Worm (Caenorhabditis elegans) whole organism, mixed stage, embryonic: ENCODE measurements around the gene slc-9B.2.

Experiments used
- M03D4.4 ChIP-seq: sonication (generic microtip); optimal IDR thresholded peaks from 2 replicates; lab custom pipeline; 2017; ENCODE audit warnings: mild to moderate bottlenecking, missing genetic modification characterization, missing compliant biosample characterization
- bed-3 ChIP-seq: fragments of 200-800 bp; sonication (Bioruptor generic); optimal IDR thresholded peaks from 3 replicates; lab custom pipeline; 2018; ENCODE audit warnings: mild to moderate bottlenecking, missing genetic modification characterization, moderate library complexity, missing compliant biosample characterization
- blmp-1 ChIP-seq: fragments of 150-350 bp; optimal IDR thresholded peaks from 2 replicates; lab custom pipeline; 2014; ENCODE audit warnings: missing biosample characterization, missing genetic modification characterization
- ceh-39 ChIP-seq: fragments of 150-350 bp; optimal IDR thresholded peaks from 2 replicates; lab custom pipeline; 2014; ENCODE audit warnings: missing biosample characterization, missing genetic modification characterization
- ceh-43 ChIP-seq: fragments of 200-800 bp; sonication (Bioruptor generic); optimal IDR thresholded peaks from 2 replicates; lab custom pipeline; 2018; ENCODE audit warnings: mild to moderate bottlenecking, missing genetic modification characterization, moderate library complexity, missing compliant biosample characterization
- ces-1 ChIP-seq: fragments of 150-350 bp; optimal IDR thresholded peaks from 2 replicates; lab custom pipeline; 2014; ENCODE audit warnings: missing biosample characterization, missing genetic modification reagents, missing genetic modification characterization
- cnd-1 ChIP-seq: fragments of 200-800 bp; sonication (Bioruptor generic); optimal IDR thresholded peaks from 2 replicates; lab custom pipeline; 2018; ENCODE audit warnings: mild to moderate bottlenecking, missing genetic modification characterization, missing compliant biosample characterization
- drap-1 ChIP-seq: fragments of 200-800 bp; sonication (Bioruptor generic); optimal IDR thresholded peaks from 3 replicates; lab custom pipeline; 2018; ENCODE audit warnings: mild to moderate bottlenecking, missing genetic modification characterization, missing compliant biosample characterization
- elt-1 ChIP-seq: sonication (generic microtip); optimal IDR thresholded peaks from 2 replicates; lab custom pipeline; 2017; ENCODE audit warnings: missing genetic modification characterization, mild to moderate bottlenecking, missing compliant biosample characterization, antibody characterized with exemption, moderate library complexity, borderline replicate concordance; ENCODE audit not compliant: insufficient read depth
- elt-3 ChIP-seq: fragments of 150-350 bp; optimal IDR thresholded peaks from 2 replicates; lab custom pipeline; 2014; ENCODE audit warnings: missing biosample characterization, missing genetic modification characterization
- flh-1 ChIP-seq: fragments of 200-800 bp; sonication (Bioruptor generic); optimal IDR thresholded peaks from 2 replicates; lab custom pipeline; 2018; ENCODE audit warnings: mild to moderate bottlenecking, missing genetic modification characterization, moderate library complexity, missing compliant biosample characterization
- ham-2 ChIP-seq: fragments of 200-800 bp; sonication (Bioruptor generic); optimal IDR thresholded peaks from 2 replicates; lab custom pipeline; 2018; ENCODE audit warnings: mild to moderate bottlenecking, missing genetic modification characterization, missing compliant biosample characterization
- hlh-1 ChIP-seq: fragments of 150-350 bp; optimal IDR thresholded peaks from 2 replicates; lab custom pipeline; 2014; ENCODE audit warnings: missing biosample characterization, missing genetic modification reagents, missing genetic modification characterization
- lin-13 ChIP-seq: fragments of 150-350 bp; optimal IDR thresholded peaks from 2 replicates; lab custom pipeline; 2014; ENCODE audit warnings: missing biosample characterization, missing genetic modification characterization
- lin-32 ChIP-seq: fragments of 200-800 bp; sonication (Bioruptor generic); optimal IDR thresholded peaks from 2 replicates; lab custom pipeline; 2018; ENCODE audit warnings: mild to moderate bottlenecking, missing genetic modification characterization, missing compliant biosample characterization
- lsy-2 ChIP-seq: fragments of 150-350 bp; optimal IDR thresholded peaks from 2 replicates; lab custom pipeline; 2014; ENCODE audit warnings: missing biosample characterization, missing genetic modification characterization
- mab-5 ChIP-seq: fragments of 150-350 bp; optimal IDR thresholded peaks from 2 replicates; lab custom pipeline; 2014; ENCODE audit warnings: missing biosample characterization, missing genetic modification characterization
- mls-2 ChIP-seq: sonication (generic microtip); optimal IDR thresholded peaks from 2 replicates; lab custom pipeline; 2016; ENCODE audit warnings: mild to moderate bottlenecking, missing genetic modification characterization, moderate library complexity, missing compliant biosample characterization
- nhr-12 ChIP-seq: fragments of 150-350 bp; optimal IDR thresholded peaks from 2 replicates; lab custom pipeline; 2014; ENCODE audit warnings: missing biosample characterization, missing genetic modification characterization
- nhr-2 ChIP-seq: fragments of 150-350 bp; optimal IDR thresholded peaks from 2 replicates; lab custom pipeline; 2014; ENCODE audit warnings: missing biosample characterization, missing genetic modification characterization
- nhr-237 ChIP-seq: fragments of 150-350 bp; optimal IDR thresholded peaks from 2 replicates; lab custom pipeline; 2014; ENCODE audit warnings: missing biosample characterization, missing genetic modification characterization
- nhr-28 ChIP-seq: fragments of 150-350 bp; optimal IDR thresholded peaks from 2 replicates; lab custom pipeline; 2014; ENCODE audit warnings: missing biosample characterization, missing genetic modification characterization
- nhr-76 ChIP-seq: sonication (generic microtip); optimal IDR thresholded peaks from 2 replicates; lab custom pipeline; 2017; ENCODE audit warnings: missing biosample characterization, missing genetic modification characterization
- pha-4 ChIP-seq: fragments of 150-350 bp; optimal IDR thresholded peaks from 2 replicates; lab custom pipeline; 2018; ENCODE audit warnings: missing biosample characterization, missing genetic modification reagents, missing genetic modification characterization
- sem-2 ChIP-seq: fragments of 200-800 bp; sonication (Bioruptor generic); optimal IDR thresholded peaks from 2 replicates; lab custom pipeline; 2018; ENCODE audit warnings: mild to moderate bottlenecking, missing genetic modification characterization, missing compliant biosample characterization
- snpc-4 ChIP-seq: fragments of 150-350 bp; optimal IDR thresholded peaks from 2 replicates; lab custom pipeline; 2014; ENCODE audit warnings: missing biosample characterization, missing genetic modification characterization
- sptf-1 ChIP-seq: sonication (generic microtip); optimal IDR thresholded peaks from 2 replicates; lab custom pipeline; 2017; ENCODE audit warnings: mild to moderate bottlenecking, missing genetic modification characterization, moderate library complexity, missing compliant biosample characterization
- tbx-8 ChIP-seq: fragments of 200-800 bp; sonication (Bioruptor generic); optimal IDR thresholded peaks from 2 replicates; lab custom pipeline; 2018; ENCODE audit warnings: mild to moderate bottlenecking, missing genetic modification characterization, moderate library complexity, missing compliant biosample characterization
- unc-120 ChIP-seq: sonication (generic microtip); optimal IDR thresholded peaks from 2 replicates; lab custom pipeline; 2017; ENCODE audit warnings: missing genetic modification characterization, missing compliant biosample characterization; ENCODE audit not compliant: poor library complexity, severe bottlenecking
- unc-39 ChIP-seq: fragments of 150-350 bp; optimal IDR thresholded peaks from 2 replicates; lab custom pipeline; 2014; ENCODE audit warnings: missing biosample characterization, missing genetic modification characterization
- unc-62 ChIP-seq: fragments of 150-350 bp; optimal IDR thresholded peaks from 2 replicates; lab custom pipeline; 2014; ENCODE audit warnings: missing biosample characterization, missing genetic modification reagents, missing genetic modification characterization
- zip-8 ChIP-seq: fragments of 150-350 bp; optimal IDR thresholded peaks from 2 replicates; lab custom pipeline; 2014; ENCODE audit warnings: missing biosample characterization, missing genetic modification characterization
- ztf-11 ChIP-seq: fragments of 150-350 bp; optimal IDR thresholded peaks from 2 replicates; lab custom pipeline; 2014; ENCODE audit warnings: missing biosample characterization, missing genetic modification characterization

Gene slc-9B.2

ce11 chrV:16315004-16315403 is 23.8 kb upstream of the slc-9B.2 start, which contains the start of gene str-214:
TSS of gene str-214 (plus strand) at chrV:16315304.
- TF ChIP-seq cnd-1 (tag; lab: Kevin White, UChicago): no peak
- TF ChIP-seq M03D4.4 (tag; lab: Kevin White, UChicago): no peak
- TF ChIP-seq lin-13 (tag; lab: Kevin White, UChicago): no peak
- TF ChIP-seq snpc-4 (tag; lab: Kevin White, UChicago): no peak
- TF ChIP-seq hlh-1 (tag; lab: Kevin White, UChicago): no peak
- no peak for TF ChIP-seq ceh-39
- no peak for TF ChIP-seq elt-1
- TF ChIP-seq flh-1 (GFP tag; lab: Kevin White, UChicago): no peak
- TF ChIP-seq blmp-1 (tag; lab: Kevin White, UChicago): no peak
- no peak for TF ChIP-seq tbx-8 (GFP tag; lab: Kevin White, UChicago)
- TF ChIP-seq ztf-11 (tag; lab: Kevin White, UChicago): no peak
- no peak for TF ChIP-seq unc-62

- TF ChIP-seq M03D4.4 (tag; lab: Kevin White, UChicago) (no peak), lsy-2 (tag; lab: Kevin White, UChicago) (no peak), elt-3 (tag; lab: Kevin White, UChicago) (no peak), nhr-76 (tag; lab: Kevin White, UChicago) (no peak), ces-1 (GFP tag; lab: Kevin White, UChicago) (no peak)
Observed at ce11 chrV:16317244-16317643, 21.6 kb upstream of the slc-9B.2 start, which contains the start of gene srh-180. TSS of gene srh-180 (plus strand) at chrV:16317544.

ce11 chrV:16322155-16322554 is 16.7 kb upstream of the slc-9B.2 start:
- TF ChIP-seq nhr-12 (tag; lab: Kevin White, UChicago) (no peak), cnd-1 (tag; lab: Kevin White, UChicago) (no peak), blmp-1 (tag; lab: Kevin White, UChicago) (no peak), lin-13 (tag; lab: Kevin White, UChicago) (no peak), hlh-1 (tag; lab: Kevin White, UChicago) (no peak), ceh-43 (GFP tag; lab: Kevin White, UChicago) (no peak), sem-2 (no peak), pha-4 (tag; lab: Kevin White, UChicago) (no peak), elt-3 (tag; lab: Kevin White, UChicago) (no peak), nhr-76 (tag; lab: Kevin White, UChicago) (no peak), ham-2 (GFP tag; lab: Kevin White, UChicago) (no peak), nhr-237 (tag; lab: Kevin White, UChicago) (no peak), zip-8 (tag; lab: Kevin White, UChicago) (no peak)

ce11 chrV:16328849-16329248 is 10.0 kb upstream of the slc-9B.2 start, which contains the start of gene F57G8.7:
TSS of gene F57G8.7 (plus strand) at chrV:16329149.
- no peak for TF ChIP-seq sptf-1 (tag; lab: Kevin White, UChicago)
- no peak for TF ChIP-seq unc-120 (tag; lab: Kevin White, UChicago)
- no peak for TF ChIP-seq ham-2 (GFP tag; lab: Kevin White, UChicago)
- TF ChIP-seq blmp-1 (tag; lab: Kevin White, UChicago): no peak
- TF ChIP-seq tbx-8 (GFP tag; lab: Kevin White, UChicago): no peak
- TF ChIP-seq ceh-43 (GFP tag; lab: Kevin White, UChicago): no peak
- TF ChIP-seq bed-3 (GFP tag; lab: Kevin White, UChicago): no peak
- TF ChIP-seq, all 35 proteins: peak for 0

ce11 chrV:16333412-16333811 is 5.4 kb upstream of the slc-9B.2 start, which contains the start of gene srh-167:
TSS of gene srh-167 (plus strand) at chrV:16333712.
- TF ChIP-seq blmp-1 (tag; lab: Kevin White, UChicago) (no peak), ceh-43 (GFP tag; lab: Kevin White, UChicago) (no peak), nhr-237 (tag; lab: Kevin White, UChicago) (no peak), ces-1 (GFP tag; lab: Kevin White, UChicago) (no peak), ceh-39 (no peak), elt-1 (no peak), lin-13 (tag; lab: Kevin White, UChicago) (no peak), nhr-2 (tag; lab: Kevin White, UChicago) (no peak), pha-4 (tag; lab: Kevin White, UChicago) (no peak)

- TF ChIP-seq nhr-237 (tag; lab: Kevin White, UChicago) (no peak), nhr-2 (tag; lab: Kevin White, UChicago) (no peak), snpc-4 (tag; lab: Kevin White, UChicago) (no peak), tbx-8 (GFP tag; lab: Kevin White, UChicago) (no peak), ham-2 (GFP tag; lab: Kevin White, UChicago) (no peak), drap-1 (GFP tag; lab: Kevin White, UChicago) (no peak), lsy-2 (tag; lab: Kevin White, UChicago) (no peak), flh-1 (GFP tag; lab: Kevin White, UChicago) (no peak), nhr-28 (tag; lab: Kevin White, UChicago) (no peak), elt-1 (no peak), lin-32 (GFP tag; lab: Kevin White, UChicago) (no peak), mab-5 (no peak), unc-39 (tag; lab: Kevin White, UChicago) (no peak), mls-2 (tag; lab: Kevin White, UChicago) (no peak), lin-13 (tag; lab: Kevin White, UChicago) (no peak), ceh-43 (GFP tag; lab: Kevin White, UChicago) (no peak)
Observed at ce11 chrV:16336326-16336725, 2.5 kb upstream of the slc-9B.2 start, which contains the start of gene srw-87. TSS of gene srw-87 (plus strand) at chrV:16336626.
